Fruit fly (Drosophila melanogaster) whole organism, embryonic: Measurements from ENCODE around the gene CG5355.

Source experiments
- Ada2b ChIP-seq: fragments of 200-800 bp; sonication (Bioruptor generic); IDR thresholded peaks from 2 replicates; pipeline ENCODE4 v1.3.6; 2022; ENCODE audit warnings: missing biosample characterization, missing genetic modification characterization
- CG10321 ChIP-seq: fragments of 200-800 bp; sonication (Bioruptor generic); IDR thresholded peaks from 2 replicates; pipeline ENCODE4 v1.3.6; 2022; ENCODE audit warnings: missing biosample characterization, missing genetic modification characterization
- CG11456 ChIP-seq: fragments of 200-800 bp; sonication (Bioruptor generic); IDR thresholded peaks from 3 replicates; pipeline ENCODE4 v1.3.6; 2022; ENCODE audit warnings: missing biosample characterization, missing genetic modification characterization
- CG11695 ChIP-seq: fragments of 200-800 bp; sonication (Bioruptor generic); IDR thresholded peaks from 3 replicates; pipeline ENCODE4 v1.3.6; 2022; ENCODE audit warnings: missing biosample characterization, missing genetic modification characterization
- CG11696 ChIP-seq: fragments of 200-800 bp; sonication (Bioruptor generic); IDR thresholded peaks from 2 replicates; pipeline ENCODE4 v1.3.6; 2022; ENCODE audit warnings: missing biosample characterization, missing genetic modification characterization
- CG12391 ChIP-seq: fragments of 200-800 bp; sonication (Bioruptor generic); optimal IDR thresholded peaks from 3 replicates; lab custom pipeline; 2018; ENCODE audit warnings: missing biosample characterization, mild to moderate bottlenecking, missing genetic modification characterization, moderate library complexity
- CG13424 ChIP-seq: fragments of 200-800 bp; sonication (Bioruptor generic); optimal IDR thresholded peaks from 2 replicates; lab custom pipeline; 2019; ENCODE audit warnings: missing biosample characterization, mild to moderate bottlenecking, missing genetic modification characterization, moderate library complexity
- CG17612 ChIP-seq: fragments of 200-800 bp; sonication (Bioruptor generic); IDR thresholded peaks from 2 replicates; pipeline ENCODE4 v1.3.6; 2022; ENCODE audit warnings: missing biosample characterization, missing genetic modification characterization
- CG18619 ChIP-seq: fragments of 200-800 bp; sonication (Bioruptor generic); optimal IDR thresholded peaks from 3 replicates; lab custom pipeline; 2017; ENCODE audit warnings: missing biosample characterization, mild to moderate bottlenecking, missing genetic modification characterization
- CG2116 ChIP-seq: fragments of 200-800 bp; sonication (Bioruptor generic); optimal IDR thresholded peaks from 3 replicates; lab custom pipeline; 2018; ENCODE audit warnings: missing biosample characterization, mild to moderate bottlenecking, missing genetic modification characterization
- CG2199 ChIP-seq: fragments of 200-800 bp; sonication (Bioruptor generic); IDR thresholded peaks from 3 replicates; pipeline ENCODE4 v1.3.6; 2022; ENCODE audit warnings: missing biosample characterization, missing genetic modification characterization
- CG2875 ChIP-seq: fragments of 200-800 bp; sonication (Bioruptor generic); optimal IDR thresholded peaks from 2 replicates; lab custom pipeline; 2017; ENCODE audit warnings: missing biosample characterization, mild to moderate bottlenecking, missing genetic modification characterization, missing genetic modification reagents
- CG3281 ChIP-seq: fragments of 200-800 bp; sonication (Bioruptor generic); optimal IDR thresholded peaks from 3 replicates; lab custom pipeline; 2017; ENCODE audit warnings: missing biosample characterization, mild to moderate bottlenecking, missing genetic modification characterization
- CG4424 ChIP-seq: fragments of 200-800 bp; sonication (Bioruptor generic); optimal IDR thresholded peaks from 3 replicates; lab custom pipeline; 2016; ENCODE audit warnings: missing biosample characterization, missing genetic modification characterization
- CG6175 ChIP-seq: fragments of 200-800 bp; sonication (Bioruptor generic); IDR thresholded peaks from 3 replicates; pipeline ENCODE4 v1.3.6; 2022; ENCODE audit warnings: missing biosample characterization, missing genetic modification characterization
- CG7839 ChIP-seq: fragments of 200-800 bp; sonication (Bioruptor generic); optimal IDR thresholded peaks from 3 replicates; lab custom pipeline; 2018; ENCODE audit warnings: missing biosample characterization, mild to moderate bottlenecking, missing genetic modification characterization, moderate library complexity
- CG7928 ChIP-seq: fragments of 200-800 bp; sonication (Bioruptor generic); optimal IDR thresholded peaks from 2 replicates; lab custom pipeline; 2017; ENCODE audit warnings: missing biosample characterization, mild to moderate bottlenecking, missing genetic modification characterization
- CG8765 ChIP-seq: fragments of 200-800 bp; sonication (Bioruptor generic); IDR thresholded peaks from 2 replicates; pipeline ENCODE4 v1.3.6; 2022; ENCODE audit warnings: missing biosample characterization, missing genetic modification characterization
- CG9932 ChIP-seq: fragments of 200-800 bp; sonication (Bioruptor generic); IDR thresholded peaks from 2 replicates; pipeline ENCODE4 v1.3.6; 2022; ENCODE audit warnings: missing biosample characterization, missing genetic modification characterization
- Chrac-16 ChIP-seq: fragments of 200-800 bp; sonication (Bioruptor generic); optimal IDR thresholded peaks from 3 replicates; lab custom pipeline; 2016; ENCODE audit warnings: missing biosample characterization, missing genetic modification characterization
- Eip74EF ChIP-seq, 2 experiments: fragments of 200-800 bp in 1 of 2; fragments of >200 bp in 1 of 2; sonication (Bioruptor generic) in 1 of 2; optimal IDR thresholded peaks; 2 replicates each; lab custom pipeline; 2017 to 2019; ENCODE audit warnings: missing biosample characterization in 2 of 2, missing genetic modification characterization in 2 of 2, mild to moderate bottlenecking in 1 of 2, moderate library complexity in 1 of 2
- Fer1 ChIP-seq: fragments of 200-800 bp; sonication (Bioruptor generic); optimal IDR thresholded peaks from 2 replicates; lab custom pipeline; 2017; ENCODE audit warnings: missing biosample characterization, mild to moderate bottlenecking, missing genetic modification characterization
- Fer3 ChIP-seq: fragments of 200-800 bp; sonication (Bioruptor generic); optimal IDR thresholded peaks from 2 replicates; lab custom pipeline; 2018; ENCODE audit warnings: missing biosample characterization, mild to moderate bottlenecking, missing genetic modification characterization, moderate library complexity
- Lhr ChIP-seq: fragments of 200-800 bp; sonication (Bioruptor generic); optimal IDR thresholded peaks from 3 replicates; lab custom pipeline; 2017; ENCODE audit warnings: mild to moderate bottlenecking, missing biosample characterization, missing genetic modification reagents, missing genetic modification characterization
- Max ChIP-seq: fragments of 200-800 bp; sonication (Bioruptor generic); optimal IDR thresholded peaks from 2 replicates; lab custom pipeline; 2016; ENCODE audit warnings: missing biosample characterization, mild to moderate bottlenecking, missing genetic modification characterization
- Nf-YC ChIP-seq: fragments of 200-800 bp; optimal IDR thresholded peaks from 3 replicates; lab custom pipeline; 2019; ENCODE audit warnings: missing biosample characterization, mild to moderate bottlenecking, missing genetic modification characterization, moderate library complexity
- Optix ChIP-seq: fragments of 200-800 bp; sonication (Bioruptor generic); IDR thresholded peaks from 3 replicates; pipeline ENCODE4 v1.3.6; 2022; ENCODE audit warnings: missing biosample characterization, missing genetic modification characterization
- Pdp1 ChIP-seq, 2 experiments: fragments of 200-800 bp; sonication (Bioruptor generic); optimal IDR thresholded peaks; 3 replicates each; lab custom pipeline; 2016; ENCODE audit warnings: missing biosample characterization in 2 of 2, missing genetic modification characterization in 2 of 2, mild to moderate bottlenecking in 1 of 2, moderate library complexity in 1 of 2
- Rfx ChIP-seq: fragments of 200-800 bp; sonication (Bioruptor generic); IDR thresholded peaks from 2 replicates; pipeline ENCODE4 v1.3.6; 2022; ENCODE audit warnings: missing biosample characterization, missing genetic modification characterization
- Side ChIP-seq: fragments of 200-800 bp; sonication (Bioruptor generic); optimal IDR thresholded peaks from 2 replicates; lab custom pipeline; 2016; ENCODE audit warnings: missing biosample characterization, missing genetic modification characterization
- Sox100B ChIP-seq: fragments of 200-800 bp; sonication (Bioruptor generic); optimal IDR thresholded peaks from 3 replicates; lab custom pipeline; 2018; ENCODE audit warnings: missing biosample characterization, mild to moderate bottlenecking, missing genetic modification characterization
- ab ChIP-seq: fragments of 200-800 bp; sonication (Bioruptor generic); optimal IDR thresholded peaks from 2 replicates; lab custom pipeline; 2016; ENCODE audit warnings: missing biosample characterization, missing genetic modification characterization
- ato ChIP-seq: fragments of 200-800 bp; sonication (Bioruptor generic); IDR thresholded peaks from 2 replicates; pipeline ENCODE4 v1.3.6; 2022; ENCODE audit warnings: missing biosample characterization, missing genetic modification characterization; ENCODE audit not compliant: partially characterized antibody
- bowl ChIP-seq: fragments of 200-800 bp; sonication (Bioruptor generic); IDR thresholded peaks from 2 replicates; pipeline ENCODE4 v1.3.6; 2022; ENCODE audit warnings: missing biosample characterization, missing genetic modification characterization
- chif ChIP-seq, 2 experiments: fragments of 200-800 bp; sonication (Bioruptor generic); optimal IDR thresholded peaks; 3 replicates each; lab custom pipeline; 2016; ENCODE audit warnings: missing biosample characterization in 2 of 2, missing genetic modification characterization in 2 of 2
- chm ChIP-seq: fragments of 200-800 bp; sonication (Bioruptor generic); IDR thresholded peaks from 2 replicates; pipeline ENCODE4 v1.3.6; 2022; ENCODE audit warnings: missing biosample characterization, missing genetic modification characterization
- disco-r ChIP-seq: fragments of 200-800 bp; sonication (Bioruptor generic); optimal IDR thresholded peaks from 2 replicates; lab custom pipeline; 2016; ENCODE audit warnings: missing biosample characterization, missing genetic modification characterization
- dm ChIP-seq: fragments of 200-800 bp; sonication (Bioruptor generic); optimal IDR thresholded peaks from 3 replicates; lab custom pipeline; 2016; ENCODE audit warnings: missing biosample characterization, missing genetic modification characterization
- fd3F ChIP-seq: fragments of 200-800 bp; sonication (Bioruptor generic); optimal IDR thresholded peaks from 2 replicates; lab custom pipeline; 2018; ENCODE audit warnings: missing biosample characterization, mild to moderate bottlenecking, missing genetic modification characterization, moderate library complexity
- jigr1 ChIP-seq: fragments of 200-800 bp; sonication (Bioruptor generic); IDR thresholded peaks from 3 replicates; pipeline ENCODE4 v1.3.6; 2022; ENCODE audit warnings: missing biosample characterization, missing genetic modification characterization
- kay ChIP-seq: fragments of 200-800 bp; sonication (Bioruptor generic); optimal IDR thresholded peaks from 2 replicates; lab custom pipeline; 2016; ENCODE audit warnings: missing biosample characterization, missing genetic modification characterization
- kni ChIP-seq: fragments of 200-800 bp; sonication (Bioruptor generic); optimal IDR thresholded peaks from 3 replicates; lab custom pipeline; 2017; ENCODE audit warnings: mild to moderate bottlenecking, missing biosample characterization, missing genetic modification reagents, missing genetic modification characterization
- nmo ChIP-seq: fragments of 200-800 bp; sonication (Bioruptor generic); optimal IDR thresholded peaks from 2 replicates; lab custom pipeline; 2018; ENCODE audit warnings: missing biosample characterization, mild to moderate bottlenecking, missing genetic modification characterization, moderate library complexity
- odd ChIP-seq: fragments of 200-800 bp; sonication (Bioruptor generic); optimal IDR thresholded peaks from 2 replicates; lab custom pipeline; 2017; ENCODE audit warnings: missing biosample characterization, mild to moderate bottlenecking, missing genetic modification characterization
- pb ChIP-seq: fragments of 200-800 bp; sonication (Bioruptor generic); optimal IDR thresholded peaks from 3 replicates; lab custom pipeline; 2016; ENCODE audit warnings: missing biosample characterization, missing genetic modification characterization
- ranshi ChIP-seq: fragments of 200-800 bp; sonication (Bioruptor generic); IDR thresholded peaks from 2 replicates; pipeline ENCODE4 v1.3.6; 2022; ENCODE audit warnings: missing biosample characterization, missing genetic modification characterization
- sens ChIP-seq: fragments of 200-800 bp; sonication (Bioruptor generic); peaks from one replicate; lab custom pipeline; 2016; ENCODE audit warnings: missing biosample characterization, missing genetic modification characterization
- sna ChIP-seq: fragments of 200-800 bp; sonication (Bioruptor generic); IDR thresholded peaks from 2 replicates; pipeline ENCODE4 v1.3.6; 2022; ENCODE audit warnings: missing biosample characterization, missing genetic modification characterization; ENCODE audit not compliant: partially characterized antibody
- sob ChIP-seq: fragments of 200-800 bp; sonication (Bioruptor generic); IDR thresholded peaks from 2 replicates; pipeline ENCODE4 v1.3.6; 2022; ENCODE audit warnings: missing biosample characterization, missing genetic modification characterization
- trem ChIP-seq: fragments of 200-800 bp; optimal IDR thresholded peaks from 3 replicates; lab custom pipeline; 2019; ENCODE audit warnings: missing biosample characterization, mild to moderate bottlenecking, missing genetic modification characterization, moderate library complexity

Gene CG5355

dm6 chr2L:10442048-10442790, 29.0 kb upstream of the CG5355 start, which contains the start of gene loh (continued):
- peak; percentile 52 for TF ChIP-seq Nf-YC
- peak; percentile 45 for TF ChIP-seq Max
- no peak for TF ChIP-seq CG2199
- TF ChIP-seq ab: no peak
- TF ChIP-seq CG3281 (GFP tag; lab: Kevin White, UChicago): peak; percentile 50
- TF ChIP-seq CG13424 (tag; lab: Kevin White, UChicago): peak; percentile 73
- peak in 1 of 2 experiments; percentile 67 for TF ChIP-seq Eip74EF (GFP tag; optimal IDR thresholded peaks at IDR 0.05; lab: Kevin White, UChicago)
- TF ChIP-seq CG6175 (GFP tag; lab: Robert Waterston, UW): no peak
- no peak for TF ChIP-seq Pdp1 (GFP tag; optimal IDR thresholded peaks at IDR 0.05; lab: Kevin White, UChicago)
- no peak for TF ChIP-seq CG11456 (GFP tag; lab: Robert Waterston, UW)
- no peak for TF ChIP-seq disco-r
- TF ChIP-seq odd (GFP tag; lab: Kevin White, UChicago): peak; percentile 39
- TF ChIP-seq ato (GFP tag; lab: Robert Waterston, UW): no peak
- peak; percentile 81 for TF ChIP-seq nmo
- TF ChIP-seq chm: no peak
- TF ChIP-seq fd3F (GFP tag; lab: Kevin White, UChicago): peak; percentile 24
- no peak for TF ChIP-seq Lhr (GFP tag; lab: Kevin White, UChicago)
- TF ChIP-seq Ada2b (GFP tag; lab: Robert Waterston, UW): no peak
- peak; percentile 75 for TF ChIP-seq sens (GFP tag; lab: Kevin White, UChicago)
- TF ChIP-seq kni (GFP tag; lab: Kevin White, UChicago): no peak
- no peak for TF ChIP-seq CG9932 (GFP tag; lab: Robert Waterston, UW)
- no peak for TF ChIP-seq CG2116 (GFP tag; lab: Kevin White, UChicago)
- TF ChIP-seq CG10321 (GFP tag; lab: Robert Waterston, UW): no peak
- TF ChIP-seq Fer1 (GFP tag; lab: Kevin White, UChicago): peak; percentile 51
- 0 out of 2 replicates have a peak, but pooled peaks have one; percentile 5 for TF ChIP-seq sob (GFP tag; lab: Robert Waterston, UW)
- no peak for TF ChIP-seq CG7839 (tag; lab: Kevin White, UChicago)
- TF ChIP-seq Sox100B (GFP tag; lab: Kevin White, UChicago): peak; percentile 85
- TF ChIP-seq Rfx (GFP tag; lab: Robert Waterston, UW): no peak; the same call in 1 of the 2 replicates
- TF ChIP-seq CG7928 (GFP tag; lab: Kevin White, UChicago): no peak
- no peak for TF ChIP-seq pb
- no peak for TF ChIP-seq CG8765 (GFP tag; lab: Robert Waterston, UW)
- no peak for TF ChIP-seq Fer3 (tag; lab: Kevin White, UChicago)
- no peak for TF ChIP-seq bowl (GFP tag; lab: Robert Waterston, UW)
- TF ChIP-seq jigr1 (GFP tag; lab: Robert Waterston, UW): no peak
- peak; percentile 49; the same call in 1 of the 3 replicates for TF ChIP-seq CG11695
- TF ChIP-seq CG4424 (GFP tag; lab: Kevin White, UChicago): peak; percentile 64
- no peak for TF ChIP-seq CG17612 (GFP tag; lab: Robert Waterston, UW)
- no peak for TF ChIP-seq Side (GFP tag; lab: Kevin White, UChicago)
- TF ChIP-seq CG12391 (tag; lab: Kevin White, UChicago): peak; percentile 64
- no peak for TF ChIP-seq ranshi (GFP tag; lab: Robert Waterston, UW)
- TF ChIP-seq CG11696 (GFP tag; lab: Robert Waterston, UW): peak; percentile 75
- TF ChIP-seq CG18619 (GFP tag; lab: Kevin White, UChicago): peak; percentile 41
- TF ChIP-seq trem: peak; percentile 24
- no peak for TF ChIP-seq Chrac-16
- no peak for TF ChIP-seq sna
- no peak for TF ChIP-seq CG2875 (GFP tag; lab: Kevin White, UChicago)
- no peak for TF ChIP-seq dm (GFP tag; lab: Kevin White, UChicago)
- no peak for TF ChIP-seq Optix (GFP tag; lab: Robert Waterston, UW)
- TF ChIP-seq kay (GFP tag; lab: Kevin White, UChicago): no peak
- TF ChIP-seq chif (GFP tag; optimal IDR thresholded peaks at IDR 0.05; lab: Kevin White, UChicago): no peak
